Fruit fly (Drosophila melanogaster): Measurements from ENCODE around the gene CG4768.

The CG4768 gene

DNA sequence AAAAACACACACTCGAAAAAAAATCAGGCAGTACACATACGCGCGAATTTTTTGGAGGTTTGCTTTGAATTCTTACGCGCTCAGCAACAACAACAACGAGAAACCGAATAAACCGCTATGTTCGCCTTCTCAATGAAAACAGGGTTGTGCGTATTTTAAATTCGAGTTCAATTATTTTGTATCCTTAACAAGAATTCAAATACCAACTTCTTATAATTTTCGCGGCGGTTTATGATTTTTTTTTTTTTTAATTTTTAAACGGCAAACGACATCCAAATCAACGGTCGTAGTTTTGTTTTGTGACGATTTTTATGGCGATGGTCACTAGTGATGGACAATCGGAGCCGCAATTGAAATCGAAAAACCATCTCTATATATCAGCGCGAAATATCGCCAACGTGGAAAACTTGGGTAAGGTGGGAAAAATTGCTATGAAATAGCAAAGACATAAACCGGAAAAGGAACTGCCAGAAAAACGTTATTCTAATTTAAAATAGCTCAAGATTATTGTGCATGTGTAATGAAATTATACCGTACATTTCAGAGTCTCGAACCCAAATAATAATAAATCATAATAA lies 40.3 kb upstream of the CG4768 start, which contains the start of gene goe (continued):
- TF ChIP-seq Ptx1 (GFP tag; IDR thresholded peaks at IDR 0.05): peak; percentile 72
- TF ChIP-seq CG12744 (GFP tag; optimal IDR thresholded peaks at IDR 0.05): peak; percentile 76
- TF ChIP-seq ranshi (GFP tag; IDR thresholded peaks at IDR 0.05): peak; percentile 68
- peak; percentile 83 for TF ChIP-seq CG8290 (GFP tag; optimal IDR thresholded peaks at IDR 0.05)
- TF ChIP-seq CG8290 (tag; optimal IDR thresholded peaks at IDR 0.05): peak in 1 of 2 experiments; percentile 90
- peak; percentile 86 for TF ChIP-seq CG12391 (tag; optimal IDR thresholded peaks at IDR 0.05)
- TF ChIP-seq Doc2 (GFP tag; IDR thresholded peaks at IDR 0.05): no peak
- TF ChIP-seq fd3F (GFP tag; optimal IDR thresholded peaks at IDR 0.05): peak; percentile 39
- TF ChIP-seq Bgb (GFP tag; IDR thresholded peaks at IDR 0.05; ENCODE audit: partially characterized antibody): peak; percentile 97
- peak; percentile 57; the same call in 1 of the 2 replicates for TF ChIP-seq Nf-YA (GFP tag; IDR thresholded peaks at IDR 0.05)
- TF ChIP-seq CG9609 (GFP tag; optimal IDR thresholded peaks at IDR 0.05): peak; percentile 87
- peak; percentile 77 for TF ChIP-seq CG3281 (GFP tag; optimal IDR thresholded peaks at IDR 0.05)
- TF ChIP-seq z (GFP tag; IDR thresholded peaks at IDR 0.05): no peak
- peak; percentile 63 for TF ChIP-seq twi (tag; optimal IDR thresholded peaks at IDR 0.05)
- peak; percentile 46 for TF ChIP-seq CG7928 (GFP tag; optimal IDR thresholded peaks at IDR 0.05)
- peak; percentile 59; the same call in 2 of the 3 replicates for TF ChIP-seq croc (GFP tag; conservative IDR thresholded peaks at IDR 0.05)
- TF ChIP-seq D19A (tag; optimal IDR thresholded peaks at IDR 0.05): no peak
- TF ChIP-seq CG1529 (GFP tag; optimal IDR thresholded peaks at IDR 0.05): peak; percentile 6
- TF ChIP-seq pzg (GFP tag; optimal IDR thresholded peaks at IDR 0.05): peak; percentile 80
- peak; percentile 90 for TF ChIP-seq Dbx (GFP tag; IDR thresholded peaks at IDR 0.05)
- TF ChIP-seq Blimp-1 (GFP tag; optimal IDR thresholded peaks at IDR 0.05): peak; percentile 31
- TF ChIP-seq Awh (GFP tag; IDR thresholded peaks at IDR 0.05): peak; percentile 39; the same call in 1 of the 2 replicates
- peak; percentile 44; the same call in 1 of the 2 replicates for TF ChIP-seq tna (GFP tag; IDR thresholded peaks at IDR 0.05; ENCODE audit: partially characterized antibody)
- peak; percentile 50 for TF ChIP-seq B-H1 (GFP tag; IDR thresholded peaks at IDR 0.05)
- no peak for TF ChIP-seq Trl (optimal IDR thresholded peaks at IDR 0.05)
- TF ChIP-seq Trl (GFP tag; optimal IDR thresholded peaks at IDR 0.05): peak; percentile 90
- TF ChIP-seq stc (GFP tag; IDR thresholded peaks at IDR 0.05): peak; percentile 60
- TF ChIP-seq Neu2 (GFP tag; optimal IDR thresholded peaks at IDR 0.05; ENCODE audit: borderline replicate concordance): peak; percentile 30
- TF ChIP-seq CG10654 (GFP tag; optimal IDR thresholded peaks at IDR 0.05): peak; percentile 74
- peak; percentile 37 for TF ChIP-seq Max (GFP tag; optimal IDR thresholded peaks at IDR 0.05)
- peak; percentile 77 for TF ChIP-seq ERR (GFP tag; optimal IDR thresholded peaks at IDR 0.05)
- peak; percentile 60 for TF ChIP-seq CG6272 (GFP tag; IDR thresholded peaks at IDR 0.05)
- peak; percentile 83 for TF ChIP-seq CG17568 (GFP tag; optimal IDR thresholded peaks at IDR 0.05)
- peak; percentile 86 for TF ChIP-seq CG11085 (GFP tag; IDR thresholded peaks at IDR 0.05)
- peak; percentile 72 for TF ChIP-seq sima (GFP tag; optimal IDR thresholded peaks at IDR 0.05)
- TF ChIP-seq gfzf (GFP tag; optimal IDR thresholded peaks at IDR 0.05): peak; percentile 65
- peak; percentile 89 for TF ChIP-seq CG11456 (GFP tag; IDR thresholded peaks at IDR 0.05)
- TF ChIP-seq CG2116 (GFP tag; optimal IDR thresholded peaks at IDR 0.05): peak; percentile 87
- TF ChIP-seq E2f1 (GFP tag; IDR thresholded peaks at IDR 0.05): peak; percentile 76
- peak; percentile 55 for TF ChIP-seq CG10321 (GFP tag; IDR thresholded peaks at IDR 0.05)
- TF ChIP-seq sqz (GFP tag; optimal IDR thresholded peaks at IDR 0.05): no peak
- TF ChIP-seq CG12659 (GFP tag; optimal IDR thresholded peaks at IDR 0.05): peak; percentile 90
- TF ChIP-seq CG4282 (GFP tag; optimal IDR thresholded peaks at IDR 0.05): peak; percentile 80
- peak; percentile 68 for TF ChIP-seq eyg (GFP tag; optimal IDR thresholded peaks at IDR 0.05)
- TF ChIP-seq CG1832 (GFP tag; optimal IDR thresholded peaks at IDR 0.05): no peak
- peak; percentile 73 for TF ChIP-seq lmd (GFP tag; IDR thresholded peaks at IDR 0.05)
- TF ChIP-seq CG4404 (GFP tag; IDR thresholded peaks at IDR 0.05): peak; percentile 20; the same call in 1 of the 2 replicates
- peak; percentile 57 for TF ChIP-seq btn (GFP tag; optimal IDR thresholded peaks at IDR 0.05)
- TF ChIP-seq Rx (GFP tag; IDR thresholded peaks at IDR 0.05): peak; percentile 69
- TF ChIP-seq CG13775 (GFP tag; optimal IDR thresholded peaks at IDR 0.05): peak; percentile 76
- TF ChIP-seq h (optimal IDR thresholded peaks at IDR 0.05): no peak

All from whole organism, embryonic.